Fruit fly (Drosophila melanogaster): Measurements from ENCODE around the gene CG42465.

- TF ChIP-seq pan (optimal IDR thresholded peaks at IDR 0.05) (no peak), brk (GFP tag; optimal IDR thresholded peaks at IDR 0.05) (no peak), foxo (GFP tag; optimal IDR thresholded peaks at IDR 0.05) (no peak), Abd-B (GFP tag; optimal IDR thresholded peaks at IDR 0.05) (no peak), CG9705 (GFP tag; optimal IDR thresholded peaks at IDR 0.05) (no peak), woc (GFP tag; optimal IDR thresholded peaks at IDR 0.05) (no peak), Myc (optimal IDR thresholded peaks at IDR 0.05) (no peak), jim (GFP tag; optimal IDR thresholded peaks at IDR 0.05) (no peak), CG32264 (GFP tag; optimal IDR thresholded peaks at IDR 0.05) (no peak)
Measured at dm6 chr2L:3740443-3740842, 40.4 kb downstream of the CG42465 start.
